Fruit fly (Drosophila melanogaster) whole organism, wandering third instar larva: Measurements from ENCODE around the gene CG31207.

Source experiments
- Abd-B ChIP-seq: fragments of >200 bp; optimal IDR thresholded peaks from 2 replicates; lab custom pipeline; 2017; ENCODE audit warnings: missing biosample characterization, missing genetic modification characterization
- CG32264 ChIP-seq: fragments of 200-800 bp; sonication (Bioruptor generic); optimal IDR thresholded peaks from 2 replicates; lab custom pipeline; 2016; ENCODE audit warnings: missing biosample characterization, missing genetic modification characterization
- CG9705 ChIP-seq: fragments of 200-800 bp; sonication (Bioruptor generic); optimal IDR thresholded peaks from 2 replicates; lab custom pipeline; 2018; ENCODE audit warnings: missing biosample characterization, mild to moderate bottlenecking, missing genetic modification characterization
- CrebA ChIP-seq: fragments of 200-800 bp; sonication (Bioruptor generic); optimal IDR thresholded peaks from 2 replicates; lab custom pipeline; 2016; ENCODE audit warnings: missing biosample characterization, mild to moderate bottlenecking, missing genetic modification characterization, borderline replicate concordance
- Dfd ChIP-seq: fragments of >200 bp; optimal IDR thresholded peaks from 2 replicates; lab custom pipeline; 2017; ENCODE audit warnings: missing biosample characterization, missing genetic modification characterization
- GATAd ChIP-seq: sonication (Bioruptor generic); optimal IDR thresholded peaks from 2 replicates; lab custom pipeline; 2016; ENCODE audit warnings: missing biosample characterization, missing genetic modification characterization
- HLH106 ChIP-seq: fragments of 200-800 bp; optimal IDR thresholded peaks from 3 replicates; lab custom pipeline; 2019; ENCODE audit warnings: missing biosample characterization, mild to moderate bottlenecking, missing genetic modification characterization, moderate library complexity
- Hnf4 ChIP-seq: fragments of 200-800 bp; sonication (Bioruptor generic); optimal IDR thresholded peaks from 2 replicates; lab custom pipeline; 2016; ENCODE audit warnings: missing biosample characterization, mild to moderate bottlenecking, missing genetic modification characterization
- Hr83 ChIP-seq: fragments of 200-300 bp; sonication (Bioruptor generic); optimal IDR thresholded peaks from 2 replicates; lab custom pipeline; 2016; ENCODE audit warnings: missing biosample characterization, mild to moderate bottlenecking, missing genetic modification characterization, moderate library complexity; ENCODE audit not compliant: poor library complexity, severe bottlenecking
- Mio ChIP-seq: sonication (Bioruptor generic); optimal IDR thresholded peaks from 2 replicates; lab custom pipeline; 2016; ENCODE audit warnings: missing biosample characterization, missing genetic modification characterization
- OdsH ChIP-seq: fragments of 200-800 bp; sonication (Bioruptor generic); optimal IDR thresholded peaks from 2 replicates; lab custom pipeline; 2016; ENCODE audit warnings: missing biosample characterization, mild to moderate bottlenecking, missing genetic modification characterization
- Rel ChIP-seq, 2 experiments: fragments of 200-800 bp; sonication (Bioruptor generic) in 1 of 2; optimal IDR thresholded peaks; 2 replicates in 1 of 2; 3 replicates in 1 of 2; lab custom pipeline; 2016 to 2019; ENCODE audit warnings: mild to moderate bottlenecking in 2 of 2, missing biosample characterization in 2 of 2, missing genetic modification characterization in 2 of 2, moderate library complexity in 1 of 2
- Vsx2 ChIP-seq: fragments of 200-300, 225-300 bp; sonication (Bioruptor generic); optimal IDR thresholded peaks from 2 replicates; lab custom pipeline; 2018; ENCODE audit warnings: missing biosample characterization, missing genetic modification characterization; ENCODE audit not compliant: partially characterized antibody
- br ChIP-seq: fragments of 200-800 bp; sonication (Bioruptor generic); optimal IDR thresholded peaks from 2 replicates; lab custom pipeline; 2016; ENCODE audit warnings: missing biosample characterization, missing genetic modification characterization
- brk ChIP-seq: fragments of 200-800 bp; sonication (Bioruptor generic); optimal IDR thresholded peaks from 2 replicates; lab custom pipeline; 2016; ENCODE audit warnings: missing biosample characterization, mild to moderate bottlenecking, missing genetic modification characterization
- dmrt93B ChIP-seq: fragments of 200-800 bp; sonication (Bioruptor generic); optimal IDR thresholded peaks from 2 replicates; lab custom pipeline; 2018; ENCODE audit warnings: missing biosample characterization, mild to moderate bottlenecking, missing genetic modification characterization
- dsf ChIP-seq: sonication (Bioruptor generic); optimal IDR thresholded peaks from 2 replicates; lab custom pipeline; 2016; ENCODE audit warnings: missing biosample characterization, missing genetic modification characterization, borderline replicate concordance
- ey ChIP-seq: fragments of 200-800 bp; sonication (Bioruptor generic); optimal IDR thresholded peaks from 2 replicates; lab custom pipeline; 2016; ENCODE audit warnings: missing biosample characterization, missing genetic modification characterization
- foxo ChIP-seq, 2 experiments: fragments of 200-800 bp; sonication (Bioruptor generic); optimal IDR thresholded peaks; 2 replicates in 1 of 2; 3 replicates in 1 of 2; lab custom pipeline; 2016 to 2017; ENCODE audit warnings: missing biosample characterization in 2 of 2, missing genetic modification characterization in 2 of 2
- fru ChIP-seq: fragments of 200-800 bp; sonication (Bioruptor generic); optimal IDR thresholded peaks from 3 replicates; lab custom pipeline; 2016; ENCODE audit warnings: missing biosample characterization, mild to moderate bottlenecking, missing genetic modification characterization
- h ChIP-seq: fragments of 200-800 bp; sonication (Bioruptor generic); optimal IDR thresholded peaks from 3 replicates; lab custom pipeline; 2016; ENCODE audit warnings: missing biosample characterization, mild to moderate bottlenecking, missing genetic modification characterization
- lola ChIP-seq: fragments of >200 bp; optimal IDR thresholded peaks from 2 replicates; lab custom pipeline; 2017; ENCODE audit warnings: missing biosample characterization, missing genetic modification characterization
- pan ChIP-seq: fragments of >200 bp; optimal IDR thresholded peaks from 2 replicates; lab custom pipeline; 2017
- psq ChIP-seq: fragments of 200-800 bp; sonication (Bioruptor generic); optimal IDR thresholded peaks from 3 replicates; lab custom pipeline; 2017; ENCODE audit warnings: missing biosample characterization, mild to moderate bottlenecking, missing genetic modification characterization, moderate library complexity
- rgr ChIP-seq: fragments of 200-800 bp; sonication (Bioruptor generic); optimal IDR thresholded peaks from 3 replicates; lab custom pipeline; 2016; ENCODE audit warnings: missing biosample characterization, mild to moderate bottlenecking, missing genetic modification characterization
- sage ChIP-seq: fragments of 200-800 bp; sonication (Bioruptor generic); optimal IDR thresholded peaks from 2 replicates; lab custom pipeline; 2016; ENCODE audit warnings: missing biosample characterization, mild to moderate bottlenecking, missing genetic modification characterization
- sv ChIP-seq: fragments of 200-800 bp; sonication (Bioruptor generic); optimal IDR thresholded peaks from 3 replicates; lab custom pipeline; 2016; ENCODE audit warnings: missing biosample characterization, missing genetic modification characterization
- tai ChIP-seq: sonication (Bioruptor generic); optimal IDR thresholded peaks from 2 replicates; lab custom pipeline; 2016; ENCODE audit warnings: missing biosample characterization, missing genetic modification characterization
- usp ChIP-seq: fragments of >200 bp; optimal IDR thresholded peaks from 2 replicates; lab custom pipeline; 2017; ENCODE audit warnings: missing biosample characterization, missing genetic modification characterization
- woc ChIP-seq: sonication (Bioruptor generic); optimal IDR thresholded peaks from 2 replicates; lab custom pipeline; 2016; ENCODE audit warnings: missing biosample characterization, mild to moderate bottlenecking, missing genetic modification characterization

The CG31207 gene

dm6 chr3R:21019073-21019472 is 27.8 kb downstream of the CG31207 start:
- TF ChIP-seq Hnf4 (GFP tag; lab: Kevin White, UChicago), result no peak
- peak in 1 of 2 experiments; percentile 31 for TF ChIP-seq foxo (GFP tag; optimal IDR thresholded peaks at IDR 0.05; lab: Kevin White, UChicago)
- TF ChIP-seq dsf (GFP tag; lab: Kevin White, UChicago), result no peak
- no peak for TF ChIP-seq sage (GFP tag; lab: Kevin White, UChicago)
- TF ChIP-seq h (GFP tag; lab: Kevin White, UChicago), result peak; percentile 7
- no peak for TF ChIP-seq Rel (GFP tag; optimal IDR thresholded peaks at IDR 0.05; lab: Kevin White, UChicago)
- TF ChIP-seq Rel (tag; optimal IDR thresholded peaks at IDR 0.05; lab: Kevin White, UChicago), result no peak
- no peak for TF ChIP-seq Mio
- no peak for TF ChIP-seq psq
- TF ChIP-seq woc, result no peak
- no peak for TF ChIP-seq CG32264 (GFP tag; lab: Kevin White, UChicago)
- no peak for TF ChIP-seq rgr
- TF ChIP-seq usp (GFP tag; lab: Kevin White, UChicago), result no peak
- no peak for TF ChIP-seq Hr83
- no peak for TF ChIP-seq Dfd (GFP tag; lab: Kevin White, UChicago)
- peak; percentile 27 for TF ChIP-seq brk (GFP tag; lab: Kevin White, UChicago)

DNA sequence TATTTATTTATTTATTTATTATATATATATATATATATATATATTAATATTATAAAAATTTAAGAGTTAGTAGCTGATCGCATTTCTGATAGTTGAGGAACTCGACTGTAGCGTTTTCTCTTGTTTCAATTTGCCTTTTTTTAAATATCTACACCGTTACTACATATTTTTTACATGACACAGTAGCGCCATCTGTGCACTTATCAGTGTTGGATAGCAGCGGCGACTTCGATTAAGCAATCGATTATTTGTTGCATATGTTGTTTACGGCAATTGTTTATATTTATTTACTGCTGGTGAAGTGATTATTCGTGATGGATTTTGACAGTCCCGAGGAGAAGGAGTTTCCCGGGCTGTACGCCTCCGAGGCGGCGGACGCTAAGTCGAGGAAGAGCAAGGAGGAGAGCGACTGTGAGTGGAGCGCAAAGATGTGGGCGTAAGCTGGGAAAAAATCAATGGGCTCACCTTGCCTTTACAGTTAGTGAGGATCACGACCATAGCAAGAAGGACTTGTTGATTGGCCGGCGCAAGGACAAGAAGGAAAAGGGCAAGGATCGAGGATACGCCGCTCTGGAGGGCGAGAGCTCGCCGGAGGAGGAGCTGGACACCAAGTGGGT is 29.3 kb downstream of the CG31207 start, which contains the start of gene Rlip:
Gene Rlip, plus strand, starts transcription at position 221 of the 617 bp plus-strand sequence.
- TF ChIP-seq rgr (peak; percentile 50), usp (GFP tag; lab: Kevin White, UChicago) (no peak), h (GFP tag; lab: Kevin White, UChicago) (peak; percentile 59), dmrt93B (peak; percentile 27), CG9705 (GFP tag; lab: Kevin White, UChicago) (peak; percentile 30), tai (no peak), HLH106 (peak; percentile 42), OdsH (GFP tag; lab: Kevin White, UChicago) (no peak), Rel (GFP tag; optimal IDR thresholded peaks at IDR 0.05; lab: Kevin White, UChicago) (no peak), Rel (tag; optimal IDR thresholded peaks at IDR 0.05; lab: Kevin White, UChicago) (peak; percentile 17), Hnf4 (GFP tag; lab: Kevin White, UChicago) (peak; percentile 52), fru (GFP tag; lab: Kevin White, UChicago) (peak; percentile 62), psq (peak; percentile 9), foxo (GFP tag; optimal IDR thresholded peaks at IDR 0.05; lab: Kevin White, UChicago) (peak in 1 of 2 experiments; percentile 67)
- TF ChIP-seq, all 38 proteins: peak for 10

DNA sequence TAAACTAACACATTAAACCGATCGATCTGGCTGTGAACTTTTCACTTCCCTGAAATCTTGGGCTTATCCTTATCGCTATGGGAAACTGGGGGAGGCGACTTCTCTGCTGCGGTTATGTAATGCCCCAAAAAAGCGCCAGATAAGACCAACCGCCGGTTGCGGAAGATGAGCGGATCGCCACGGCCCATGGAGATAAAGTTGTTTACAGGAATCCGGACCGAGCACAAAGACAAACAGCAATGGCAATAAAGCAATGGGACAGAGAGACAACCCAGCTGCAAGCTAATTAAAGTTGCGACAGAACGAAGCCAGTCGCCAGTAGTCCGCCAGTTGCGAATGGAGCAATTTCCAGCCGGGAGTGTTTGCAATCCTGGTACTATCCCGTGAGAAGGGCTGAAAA is 31.2 kb downstream of the CG31207 start, which contains the start of gene CG5697:
Gene CG5697, plus strand, starts transcription at position 314 of the 400 bp plus-strand sequence.
- TF ChIP-seq woc (no peak), lola (GFP tag; lab: Kevin White, UChicago) (no peak), Rel (GFP tag; optimal IDR thresholded peaks at IDR 0.05; lab: Kevin White, UChicago) (no peak), Rel (tag; optimal IDR thresholded peaks at IDR 0.05; lab: Kevin White, UChicago) (peak; percentile 13), foxo (GFP tag; optimal IDR thresholded peaks at IDR 0.05; lab: Kevin White, UChicago) (peak in 1 of 2 experiments; percentile 31), dsf (GFP tag; lab: Kevin White, UChicago) (no peak), Hr83 (peak; percentile 26), rgr (no peak), Abd-B (GFP tag; lab: Kevin White, UChicago) (no peak), h (GFP tag; lab: Kevin White, UChicago) (peak; percentile 11), Vsx2 (GFP tag; lab: Kevin White, UChicago) (no peak), OdsH (GFP tag; lab: Kevin White, UChicago) (peak; percentile 16), CrebA (GFP tag; lab: Kevin White, UChicago) (no peak), br (GFP tag; lab: Kevin White, UChicago) (peak; percentile 15)

DNA sequence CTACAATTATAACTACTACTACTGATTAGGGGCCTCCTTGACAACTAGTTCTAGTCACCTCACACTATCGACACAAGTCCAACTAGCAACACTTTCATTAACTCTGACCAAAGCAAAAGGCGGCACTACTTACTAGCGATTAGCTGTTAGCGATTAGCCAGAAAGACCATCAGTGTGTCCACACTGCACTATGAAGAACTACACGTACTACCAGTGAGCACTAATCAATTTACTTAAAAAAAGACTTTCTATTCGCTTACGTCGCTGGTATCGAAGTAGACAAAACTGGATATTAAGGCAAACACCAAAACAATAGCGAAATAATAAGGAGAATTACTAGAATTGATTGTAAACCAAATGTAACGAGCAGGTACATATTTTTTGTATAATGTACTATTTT is 33.0 kb downstream of the CG31207 start:
- TF ChIP-seq Rel (GFP tag; optimal IDR thresholded peaks at IDR 0.05; lab: Kevin White, UChicago) (no peak), Rel (tag; optimal IDR thresholded peaks at IDR 0.05; lab: Kevin White, UChicago) (no peak), sv (no peak), lola (GFP tag; lab: Kevin White, UChicago) (no peak), br (GFP tag; lab: Kevin White, UChicago) (no peak), HLH106 (no peak), woc (no peak), pan (no peak), OdsH (GFP tag; lab: Kevin White, UChicago) (no peak), Abd-B (GFP tag; lab: Kevin White, UChicago) (no peak), GATAd (GFP tag; lab: Kevin White, UChicago) (no peak), h (GFP tag; lab: Kevin White, UChicago) (no peak), usp (GFP tag; lab: Kevin White, UChicago) (no peak), CrebA (GFP tag; lab: Kevin White, UChicago) (no peak), Vsx2 (GFP tag; lab: Kevin White, UChicago) (no peak), dsf (GFP tag; lab: Kevin White, UChicago) (no peak), psq (no peak), ey (no peak), dmrt93B (no peak), Dfd (GFP tag; lab: Kevin White, UChicago) (no peak)
